Fruit fly (Drosophila melanogaster): Measurements from ENCODE around the gene CG14410.

CG14410 gene

DNA sequence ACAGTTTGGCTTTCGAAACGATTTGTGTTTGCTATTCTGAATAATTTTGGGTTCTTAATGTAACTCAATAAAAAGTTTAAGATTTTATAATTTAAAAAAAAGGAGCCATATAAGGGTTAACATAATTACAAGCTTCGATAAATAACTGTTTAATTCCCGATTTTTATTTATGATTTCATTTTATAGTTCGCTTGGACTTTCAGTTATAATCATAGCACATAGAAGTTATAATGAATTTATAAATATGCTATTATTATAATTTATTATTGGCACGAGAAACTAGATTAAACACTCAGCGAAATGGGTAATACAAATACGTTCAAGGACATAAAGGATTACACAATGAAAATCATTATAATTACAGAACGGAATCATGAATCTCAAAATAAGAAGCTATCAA, at the start of gene CG14410:
Gene CG14410, plus strand, starts transcription at position 301 of the 400 bp plus-strand sequence.
- TF ChIP-seq bab1 (GFP tag; optimal IDR thresholded peaks at IDR 0.05) (no peak), CG12768 (GFP tag; optimal IDR thresholded peaks at IDR 0.05) (no peak), CG33017 (tag; optimal IDR thresholded peaks at IDR 0.05) (no peak), CG7101 (tag; optimal IDR thresholded peaks at IDR 0.05) (no peak), cic (GFP tag; optimal IDR thresholded peaks at IDR 0.05) (no peak), CG14711 (tag; optimal IDR thresholded peaks at IDR 0.05) (no peak), CG11617 (GFP tag; optimal IDR thresholded peaks at IDR 0.05) (no peak), ovo (GFP tag; optimal IDR thresholded peaks at IDR 0.05) (no peak), Crg-1 (GFP tag; optimal IDR thresholded peaks at IDR 0.05) (no peak), CG5204 (GFP tag; optimal IDR thresholded peaks at IDR 0.05) (no peak), Clk (GFP tag; optimal IDR thresholded peaks at IDR 0.05) (no peak), tj (GFP tag; optimal IDR thresholded peaks at IDR 0.05) (no peak), kay (GFP tag; ENCODE audit: borderline replicate concordance) (no peak), Hr96 (GFP tag; optimal IDR thresholded peaks at IDR 0.05) (no peak)

DNA sequence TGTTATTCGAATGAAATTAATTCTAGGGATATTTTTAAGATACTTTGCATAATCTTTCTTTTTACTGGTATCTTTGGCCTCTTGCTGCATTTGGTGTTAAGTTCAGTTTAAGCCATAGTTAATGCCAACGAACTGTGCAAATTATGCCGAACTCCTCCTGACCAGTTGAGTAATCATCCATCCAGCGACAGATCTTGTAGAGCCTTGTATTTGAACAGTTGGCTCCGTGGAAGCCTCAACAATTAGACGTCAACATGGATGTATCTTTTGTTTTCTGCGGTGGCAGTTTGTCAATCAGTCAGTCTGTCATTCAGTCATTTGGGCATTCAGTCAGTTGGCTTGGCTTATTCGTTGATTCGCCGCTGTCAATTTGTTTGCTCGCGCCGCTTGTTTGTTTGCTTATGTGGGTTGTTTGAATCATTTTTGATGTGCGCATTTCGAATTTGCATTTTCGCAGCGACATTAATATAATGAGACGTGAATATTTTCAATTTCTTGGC, 33.9 kb upstream of the CG14410 start:
- TF ChIP-seq CG12768 (GFP tag; optimal IDR thresholded peaks at IDR 0.05) (no peak), cnc (optimal IDR thresholded peaks at IDR 0.05) (no peak), CG1620 (GFP tag; optimal IDR thresholded peaks at IDR 0.05) (no peak), Clk (GFP tag; optimal IDR thresholded peaks at IDR 0.05) (no peak), Hr96 (GFP tag; optimal IDR thresholded peaks at IDR 0.05) (no peak), CG7045 (GFP tag; optimal IDR thresholded peaks at IDR 0.05) (no peak), CG14711 (tag; optimal IDR thresholded peaks at IDR 0.05) (no peak), pad (GFP tag; optimal IDR thresholded peaks at IDR 0.05) (no peak), CG7101 (tag; optimal IDR thresholded peaks at IDR 0.05) (no peak)

DNA sequence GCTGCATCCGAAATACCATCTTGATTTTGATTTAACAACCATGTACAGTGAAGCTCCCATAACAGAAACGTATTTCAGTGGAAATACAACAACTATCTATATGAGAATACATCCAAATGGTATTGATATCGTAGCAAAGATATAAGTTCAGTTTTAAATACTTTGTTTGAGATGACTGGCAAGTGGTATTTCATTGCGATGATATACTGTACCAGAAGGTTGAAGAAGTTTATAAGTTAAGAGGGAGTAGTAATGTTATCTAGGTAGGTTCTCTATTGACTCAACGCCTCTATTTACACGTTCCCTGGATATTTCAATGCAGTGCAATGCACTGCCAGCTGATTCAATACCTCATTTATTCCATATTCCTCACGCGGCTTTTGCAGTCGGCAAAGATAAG, 30.9 kb upstream of the CG14410 start:
- TF ChIP-seq toe (GFP tag; optimal IDR thresholded peaks at IDR 0.05) = peak; percentile 15
- TF ChIP-seq Hr96 (GFP tag; optimal IDR thresholded peaks at IDR 0.05) = peak; percentile 0
- TF ChIP-seq Clk (GFP tag; optimal IDR thresholded peaks at IDR 0.05) = no peak
- TF ChIP-seq cnc (optimal IDR thresholded peaks at IDR 0.05) = no peak
- peak; percentile 60 for TF ChIP-seq cic (GFP tag; optimal IDR thresholded peaks at IDR 0.05)
- peak; percentile 47 for TF ChIP-seq CG7045 (GFP tag; optimal IDR thresholded peaks at IDR 0.05)
- peak; percentile 27 for TF ChIP-seq Mnt (GFP tag; optimal IDR thresholded peaks at IDR 0.05)
- no peak for TF ChIP-seq CG5204 (GFP tag; optimal IDR thresholded peaks at IDR 0.05)
- TF ChIP-seq CG7101 (tag; optimal IDR thresholded peaks at IDR 0.05) = peak; percentile 72
- TF ChIP-seq tj (GFP tag; optimal IDR thresholded peaks at IDR 0.05) = no peak
- TF ChIP-seq CG33017 (tag; optimal IDR thresholded peaks at IDR 0.05) = no peak
- TF ChIP-seq CG11617 (GFP tag; optimal IDR thresholded peaks at IDR 0.05) = peak; percentile 52
- no peak for TF ChIP-seq kay (GFP tag; ENCODE audit: borderline replicate concordance)
- peak; percentile 83 for TF ChIP-seq Crg-1 (GFP tag; optimal IDR thresholded peaks at IDR 0.05)
- peak; percentile 48 for TF ChIP-seq pad (GFP tag; optimal IDR thresholded peaks at IDR 0.05)
- TF ChIP-seq ovo (GFP tag; optimal IDR thresholded peaks at IDR 0.05) = peak; percentile 90
- TF ChIP-seq CG1620 (GFP tag; optimal IDR thresholded peaks at IDR 0.05) = peak; percentile 60
- TF ChIP-seq CG14711 (tag; optimal IDR thresholded peaks at IDR 0.05) = peak; percentile 19
- TF ChIP-seq CG12768 (GFP tag; optimal IDR thresholded peaks at IDR 0.05) = peak; percentile 18
- no peak for TF ChIP-seq bab1 (GFP tag; optimal IDR thresholded peaks at IDR 0.05)

DNA sequence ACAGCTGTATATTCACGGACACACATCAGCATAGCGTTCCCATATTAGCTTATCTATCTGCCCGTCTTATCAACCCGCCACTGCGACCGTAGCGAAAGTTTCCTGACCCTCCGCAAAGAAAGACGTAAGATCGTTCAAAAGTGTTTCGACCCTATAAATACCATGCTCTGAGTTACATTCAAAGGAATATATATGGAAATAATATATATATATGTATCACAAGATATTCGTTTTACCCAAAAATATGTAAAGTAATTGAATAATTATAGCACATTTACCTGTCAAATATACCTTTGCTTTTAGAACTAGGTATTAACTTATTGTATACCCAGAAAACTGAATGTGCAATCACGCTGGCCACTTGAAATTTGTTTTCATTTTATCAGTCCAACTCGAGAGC, 26.1 kb upstream of the CG14410 start:
- TF ChIP-seq CG14711 (tag; optimal IDR thresholded peaks at IDR 0.05) (peak; percentile 50), CG7101 (tag; optimal IDR thresholded peaks at IDR 0.05) (peak; percentile 33), CG12768 (GFP tag; optimal IDR thresholded peaks at IDR 0.05) (no peak), CG33017 (tag; optimal IDR thresholded peaks at IDR 0.05) (peak; percentile 38)

DNA sequence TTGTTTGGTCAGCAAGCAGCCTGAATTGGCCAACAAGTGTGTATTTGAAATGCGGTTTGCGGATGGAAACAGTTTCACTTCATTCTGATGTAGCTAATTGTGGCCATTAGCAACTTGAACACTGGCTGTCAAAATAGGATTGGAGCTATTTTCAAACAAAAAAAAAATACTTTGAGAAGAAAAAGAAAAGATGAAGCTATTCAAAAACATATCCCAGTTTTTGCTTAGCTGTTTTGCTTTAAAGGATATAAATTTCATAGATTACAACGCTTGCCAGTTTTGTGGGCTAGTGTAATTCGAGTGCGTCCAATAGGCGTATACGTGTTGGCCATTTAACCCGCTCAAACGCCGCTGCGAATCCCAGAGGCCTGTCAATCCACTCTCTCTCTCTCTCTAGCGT, 24.3 kb upstream of the CG14410 start:
- TF ChIP-seq CG33017 (tag; optimal IDR thresholded peaks at IDR 0.05) (no peak), Clk (GFP tag; optimal IDR thresholded peaks at IDR 0.05) (no peak), ovo (GFP tag; optimal IDR thresholded peaks at IDR 0.05) (no peak), CG7101 (tag; optimal IDR thresholded peaks at IDR 0.05) (no peak)

DNA sequence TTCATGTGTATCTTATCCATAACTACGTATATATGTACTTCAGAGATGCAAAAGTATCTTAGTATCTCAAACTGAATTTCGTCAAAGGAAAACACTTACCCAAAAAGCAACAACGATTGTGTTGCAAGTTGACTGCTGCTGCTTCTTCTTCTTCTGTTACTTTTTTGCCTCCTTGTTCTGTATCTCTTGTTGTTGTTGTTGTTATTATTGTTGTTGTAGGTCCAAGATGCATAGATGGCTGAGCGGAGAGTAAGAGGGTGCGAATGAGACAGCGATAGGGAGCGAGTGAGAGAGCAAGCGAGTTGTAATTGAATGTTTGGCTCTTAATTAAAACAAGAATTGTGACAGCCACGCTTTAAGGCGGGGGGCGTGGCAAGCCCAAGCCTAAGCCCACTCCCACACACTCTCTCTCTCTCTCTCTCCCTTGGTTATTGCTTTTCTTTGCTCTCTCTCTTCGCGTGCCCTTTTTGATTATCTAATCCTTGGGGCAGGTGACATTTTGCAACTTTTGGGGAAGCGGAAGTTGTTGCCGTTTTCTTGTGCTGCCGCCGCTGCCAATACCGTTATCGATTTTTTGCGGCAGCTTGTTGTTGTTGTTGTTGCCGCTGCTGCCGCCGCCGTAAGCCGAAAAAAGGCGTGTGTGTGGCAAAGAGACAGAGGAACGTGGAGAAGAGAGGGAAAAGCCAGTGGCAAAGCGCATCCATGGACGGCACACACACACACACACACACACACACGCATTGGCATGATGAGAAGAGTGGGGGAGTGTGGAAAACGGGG, 11.6 kb upstream of the CG14410 start:
- no peak for TF ChIP-seq Hr96 (GFP tag; optimal IDR thresholded peaks at IDR 0.05)
- TF ChIP-seq cnc (optimal IDR thresholded peaks at IDR 0.05) = no peak
- TF ChIP-seq CG5204 (GFP tag; optimal IDR thresholded peaks at IDR 0.05) = no peak
- TF ChIP-seq Mnt (GFP tag; optimal IDR thresholded peaks at IDR 0.05) = no peak
- no peak for TF ChIP-seq CG7045 (GFP tag; optimal IDR thresholded peaks at IDR 0.05)
- no peak for TF ChIP-seq pad (GFP tag; optimal IDR thresholded peaks at IDR 0.05)
- TF ChIP-seq ovo (GFP tag; optimal IDR thresholded peaks at IDR 0.05) = no peak
- no peak for TF ChIP-seq toe (GFP tag; optimal IDR thresholded peaks at IDR 0.05)
- no peak for TF ChIP-seq CG14711 (tag; optimal IDR thresholded peaks at IDR 0.05)
- no peak for TF ChIP-seq bab1 (GFP tag; optimal IDR thresholded peaks at IDR 0.05)
- no peak for TF ChIP-seq Crg-1 (GFP tag; optimal IDR thresholded peaks at IDR 0.05)
- no peak for TF ChIP-seq tj (GFP tag; optimal IDR thresholded peaks at IDR 0.05)
- no peak for TF ChIP-seq CG12768 (GFP tag; optimal IDR thresholded peaks at IDR 0.05)
- no peak for TF ChIP-seq cic (GFP tag; optimal IDR thresholded peaks at IDR 0.05)
- TF ChIP-seq CG1620 (GFP tag; optimal IDR thresholded peaks at IDR 0.05) = no peak
- TF ChIP-seq CG7101 (tag; optimal IDR thresholded peaks at IDR 0.05) = no peak
- TF ChIP-seq kay (GFP tag; ENCODE audit: borderline replicate concordance) = no peak
